Worm (Caenorhabditis elegans): ENCODE measurements around the gene Y42G9A.3.

- no peak for TF ChIP-seq ceh-36 (tag; optimal IDR thresholded peaks at IDR 0.05)
- TF ChIP-seq ama-1 (optimal IDR thresholded peaks at IDR 0.05), result no peak
Observed at ce11 chrIII:6176761-6177160, 30.7 kb downstream of the Y42G9A.3 start, which contains the start of gene F42A10.6.
